Fruit fly (Drosophila melanogaster) whole organism, wandering third instar larva: ENCODE measurements around the gene CG11999.

ENCODE experiments used
- Abd-B ChIP-seq: fragments of >200 bp; optimal IDR thresholded peaks from 2 replicates; lab custom pipeline; 2017; ENCODE audit warnings: missing biosample characterization, missing genetic modification characterization
- CG32264 ChIP-seq: fragments of 200-800 bp; sonication (Bioruptor generic); optimal IDR thresholded peaks from 2 replicates; lab custom pipeline; 2016; ENCODE audit warnings: missing biosample characterization, missing genetic modification characterization
- CG9705 ChIP-seq: fragments of 200-800 bp; sonication (Bioruptor generic); optimal IDR thresholded peaks from 2 replicates; lab custom pipeline; 2018; ENCODE audit warnings: missing biosample characterization, mild to moderate bottlenecking, missing genetic modification characterization
- CrebA ChIP-seq: fragments of 200-800 bp; sonication (Bioruptor generic); optimal IDR thresholded peaks from 2 replicates; lab custom pipeline; 2016; ENCODE audit warnings: missing biosample characterization, mild to moderate bottlenecking, missing genetic modification characterization, borderline replicate concordance
- Dfd ChIP-seq: fragments of >200 bp; optimal IDR thresholded peaks from 2 replicates; lab custom pipeline; 2017; ENCODE audit warnings: missing biosample characterization, missing genetic modification characterization
- Dif ChIP-seq: fragments of 200-275, 200-300 bp; sonication (Bioruptor generic); optimal IDR thresholded peaks from 2 replicates; lab custom pipeline; 2018; ENCODE audit warnings: missing biosample characterization, missing genetic modification characterization; ENCODE audit not compliant: partially characterized antibody
- GATAd ChIP-seq: sonication (Bioruptor generic); optimal IDR thresholded peaks from 2 replicates; lab custom pipeline; 2016; ENCODE audit warnings: missing biosample characterization, missing genetic modification characterization
- HLH106 ChIP-seq: fragments of 200-800 bp; optimal IDR thresholded peaks from 3 replicates; lab custom pipeline; 2019; ENCODE audit warnings: missing biosample characterization, mild to moderate bottlenecking, missing genetic modification characterization, moderate library complexity
- Hnf4 ChIP-seq: fragments of 200-800 bp; sonication (Bioruptor generic); optimal IDR thresholded peaks from 2 replicates; lab custom pipeline; 2016; ENCODE audit warnings: missing biosample characterization, mild to moderate bottlenecking, missing genetic modification characterization
- Hr78 ChIP-seq: fragments of >200 bp; optimal IDR thresholded peaks from 2 replicates; lab custom pipeline; 2017; ENCODE audit warnings: missing biosample characterization, missing genetic modification characterization
- Hr83 ChIP-seq: fragments of 200-300 bp; sonication (Bioruptor generic); optimal IDR thresholded peaks from 2 replicates; lab custom pipeline; 2016; ENCODE audit warnings: missing biosample characterization, mild to moderate bottlenecking, missing genetic modification characterization, moderate library complexity; ENCODE audit not compliant: poor library complexity, severe bottlenecking
- Jra ChIP-seq: sonication (Bioruptor generic); optimal IDR thresholded peaks from 2 replicates; lab custom pipeline; 2016; ENCODE audit warnings: missing biosample characterization, missing genetic modification characterization
- Mio ChIP-seq: sonication (Bioruptor generic); optimal IDR thresholded peaks from 2 replicates; lab custom pipeline; 2016; ENCODE audit warnings: missing biosample characterization, missing genetic modification characterization
- Myc ChIP-seq: fragments of >200 bp; optimal IDR thresholded peaks from 2 replicates; lab custom pipeline; 2017
- N ChIP-seq: fragments of >200 bp; optimal IDR thresholded peaks from 2 replicates; lab custom pipeline; 2018; ENCODE audit warnings: missing biosample characterization, missing external identifiers, missing genetic modification characterization
- OdsH ChIP-seq: fragments of 200-800 bp; sonication (Bioruptor generic); optimal IDR thresholded peaks from 2 replicates; lab custom pipeline; 2016; ENCODE audit warnings: missing biosample characterization, mild to moderate bottlenecking, missing genetic modification characterization
- Rel ChIP-seq, 2 experiments: fragments of 200-800 bp; sonication (Bioruptor generic) in 1 of 2; optimal IDR thresholded peaks; 2 replicates in 1 of 2; 3 replicates in 1 of 2; lab custom pipeline; 2016 to 2019; ENCODE audit warnings: mild to moderate bottlenecking in 2 of 2, missing biosample characterization in 2 of 2, missing genetic modification characterization in 2 of 2, moderate library complexity in 1 of 2
- Sp1 ChIP-seq: fragments of 200-800 bp; sonication (Bioruptor generic); optimal IDR thresholded peaks from 3 replicates; lab custom pipeline; 2019; ENCODE audit warnings: missing biosample characterization, mild to moderate bottlenecking, missing genetic modification characterization, moderate library complexity
- Vsx2 ChIP-seq: fragments of 200-300, 225-300 bp; sonication (Bioruptor generic); optimal IDR thresholded peaks from 2 replicates; lab custom pipeline; 2018; ENCODE audit warnings: missing biosample characterization, missing genetic modification characterization; ENCODE audit not compliant: partially characterized antibody
- br ChIP-seq: fragments of 200-800 bp; sonication (Bioruptor generic); optimal IDR thresholded peaks from 2 replicates; lab custom pipeline; 2016; ENCODE audit warnings: missing biosample characterization, missing genetic modification characterization
- brk ChIP-seq: fragments of 200-800 bp; sonication (Bioruptor generic); optimal IDR thresholded peaks from 2 replicates; lab custom pipeline; 2016; ENCODE audit warnings: missing biosample characterization, mild to moderate bottlenecking, missing genetic modification characterization
- dl ChIP-seq, 2 experiments: fragments of 175-275, 200-275 bp in 1 of 2; fragments of 200-275 bp in 1 of 2; sonication (Bioruptor generic); optimal IDR thresholded peaks; lab custom pipeline; 2018; ENCODE audit warnings: mild to moderate bottlenecking in 2 of 2, missing biosample characterization in 2 of 2, missing genetic modification characterization in 2 of 2, moderate library complexity in 2 of 2; ENCODE audit not compliant: partially characterized antibody in 2 of 2, insufficient read depth in 1 of 2
- dmrt93B ChIP-seq: fragments of 200-800 bp; sonication (Bioruptor generic); optimal IDR thresholded peaks from 2 replicates; lab custom pipeline; 2018; ENCODE audit warnings: missing biosample characterization, mild to moderate bottlenecking, missing genetic modification characterization
- dsf ChIP-seq: sonication (Bioruptor generic); optimal IDR thresholded peaks from 2 replicates; lab custom pipeline; 2016; ENCODE audit warnings: missing biosample characterization, missing genetic modification characterization, borderline replicate concordance
- ey ChIP-seq: fragments of 200-800 bp; sonication (Bioruptor generic); optimal IDR thresholded peaks from 2 replicates; lab custom pipeline; 2016; ENCODE audit warnings: missing biosample characterization, missing genetic modification characterization
- foxo ChIP-seq, 2 experiments: fragments of 200-800 bp; sonication (Bioruptor generic); optimal IDR thresholded peaks; 2 replicates in 1 of 2; 3 replicates in 1 of 2; lab custom pipeline; 2016 to 2017; ENCODE audit warnings: missing biosample characterization in 2 of 2, missing genetic modification characterization in 2 of 2
- fru ChIP-seq: fragments of 200-800 bp; sonication (Bioruptor generic); optimal IDR thresholded peaks from 3 replicates; lab custom pipeline; 2016; ENCODE audit warnings: missing biosample characterization, mild to moderate bottlenecking, missing genetic modification characterization
- h ChIP-seq: fragments of 200-800 bp; sonication (Bioruptor generic); optimal IDR thresholded peaks from 3 replicates; lab custom pipeline; 2016; ENCODE audit warnings: missing biosample characterization, mild to moderate bottlenecking, missing genetic modification characterization
- jim ChIP-seq: fragments of 175-275, 200-325 bp; sonication (Bioruptor generic); optimal IDR thresholded peaks from 2 replicates; lab custom pipeline; 2016; ENCODE audit warnings: missing biosample characterization, mild to moderate bottlenecking, missing genetic modification characterization
- lola ChIP-seq: fragments of >200 bp; optimal IDR thresholded peaks from 2 replicates; lab custom pipeline; 2017; ENCODE audit warnings: missing biosample characterization, missing genetic modification characterization
- pan ChIP-seq: fragments of >200 bp; optimal IDR thresholded peaks from 2 replicates; lab custom pipeline; 2017
- psq ChIP-seq: fragments of 200-800 bp; sonication (Bioruptor generic); optimal IDR thresholded peaks from 3 replicates; lab custom pipeline; 2017; ENCODE audit warnings: missing biosample characterization, mild to moderate bottlenecking, missing genetic modification characterization, moderate library complexity
- rgr ChIP-seq: fragments of 200-800 bp; sonication (Bioruptor generic); optimal IDR thresholded peaks from 3 replicates; lab custom pipeline; 2016; ENCODE audit warnings: missing biosample characterization, mild to moderate bottlenecking, missing genetic modification characterization
- sage ChIP-seq: fragments of 200-800 bp; sonication (Bioruptor generic); optimal IDR thresholded peaks from 2 replicates; lab custom pipeline; 2016; ENCODE audit warnings: missing biosample characterization, mild to moderate bottlenecking, missing genetic modification characterization
- sv ChIP-seq: fragments of 200-800 bp; sonication (Bioruptor generic); optimal IDR thresholded peaks from 3 replicates; lab custom pipeline; 2016; ENCODE audit warnings: missing biosample characterization, missing genetic modification characterization
- tai ChIP-seq: sonication (Bioruptor generic); optimal IDR thresholded peaks from 2 replicates; lab custom pipeline; 2016; ENCODE audit warnings: missing biosample characterization, missing genetic modification characterization
- usp ChIP-seq: fragments of >200 bp; optimal IDR thresholded peaks from 2 replicates; lab custom pipeline; 2017; ENCODE audit warnings: missing biosample characterization, missing genetic modification characterization
- woc ChIP-seq: sonication (Bioruptor generic); optimal IDR thresholded peaks from 2 replicates; lab custom pipeline; 2016; ENCODE audit warnings: missing biosample characterization, mild to moderate bottlenecking, missing genetic modification characterization

The CG11999 gene

DNA sequence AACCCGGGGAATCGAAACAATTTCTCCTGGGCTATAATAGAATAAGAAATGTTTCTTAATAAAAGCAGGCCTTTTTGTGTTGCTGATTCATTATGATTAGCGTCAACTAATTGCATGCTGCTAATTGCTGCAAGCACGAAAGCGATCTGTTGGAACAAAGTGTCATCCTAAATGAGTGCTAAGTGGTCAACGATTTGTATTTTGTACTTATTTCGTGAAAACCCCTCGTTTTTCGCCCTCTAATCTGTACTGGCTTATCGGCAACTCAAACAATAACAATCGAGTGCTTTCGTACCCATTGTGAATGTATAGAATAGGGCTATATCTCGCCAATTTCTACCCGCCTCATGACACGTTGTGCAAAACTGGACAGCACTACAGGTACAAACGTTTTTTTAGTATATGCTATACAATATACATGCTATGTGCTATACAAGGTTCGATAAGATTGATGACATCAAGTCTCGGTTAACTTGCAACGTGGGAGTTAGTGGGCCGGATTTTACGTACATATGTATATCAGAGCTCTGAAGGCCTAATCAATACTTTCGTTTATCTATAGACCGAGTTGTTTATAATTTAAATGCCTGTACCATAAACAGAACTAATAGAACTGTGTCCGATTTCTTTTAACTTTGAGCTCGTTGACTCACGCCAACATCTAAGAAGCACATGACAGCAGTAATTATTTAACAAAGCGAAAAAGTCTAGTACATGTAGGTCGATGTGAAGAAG lies 10.2 kb upstream of the CG11999 start:
- peak; percentile 10 for TF ChIP-seq Sp1 (GFP tag; lab: Kevin White, UChicago)
- no peak for TF ChIP-seq CG9705 (GFP tag; lab: Kevin White, UChicago)
- TF ChIP-seq Rel (GFP tag; optimal IDR thresholded peaks at IDR 0.05; lab: Kevin White, UChicago): no peak
- TF ChIP-seq Rel (tag; optimal IDR thresholded peaks at IDR 0.05; lab: Kevin White, UChicago): peak; percentile 86
- TF ChIP-seq OdsH (GFP tag; lab: Kevin White, UChicago): peak; percentile 13
- TF ChIP-seq rgr (GFP tag; lab: Kevin White, UChicago): peak; percentile 22
- peak; percentile 7 for TF ChIP-seq h
- TF ChIP-seq foxo (GFP tag; optimal IDR thresholded peaks at IDR 0.05; lab: Kevin White, UChicago): no peak

DNA sequence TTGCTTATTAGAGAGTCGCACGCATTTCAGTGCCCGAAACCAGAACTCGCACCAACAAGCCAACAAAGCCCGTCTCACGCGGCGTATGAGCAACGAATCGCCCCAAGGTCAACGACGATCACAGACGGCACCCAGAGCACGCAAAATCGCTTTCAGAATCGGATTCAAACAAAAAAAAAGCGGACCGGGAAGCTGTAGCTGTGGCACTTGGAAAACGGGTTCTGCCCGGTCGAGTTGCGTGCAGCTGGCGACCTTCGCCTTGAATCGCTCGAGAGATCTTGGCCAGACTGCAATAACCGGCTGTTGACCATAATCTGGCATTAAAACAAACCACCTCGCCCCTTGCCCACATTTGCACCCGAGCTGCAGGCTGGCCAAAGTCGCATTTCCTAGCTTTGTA lies 8.9 kb upstream of the CG11999 start:
- TF ChIP-seq psq (GFP tag; lab: Kevin White, UChicago) (peak; percentile 12), GATAd (GFP tag; lab: Kevin White, UChicago) (no peak), Hr78 (no peak), Dif (GFP tag; lab: Kevin White, UChicago) (peak; percentile 73), HLH106 (tag; lab: Kevin White, UChicago) (no peak), dmrt93B (no peak), Rel (GFP tag; optimal IDR thresholded peaks at IDR 0.05; lab: Kevin White, UChicago) (no peak), Rel (tag; optimal IDR thresholded peaks at IDR 0.05; lab: Kevin White, UChicago) (no peak), rgr (GFP tag; lab: Kevin White, UChicago) (peak; percentile 20), CG9705 (GFP tag; lab: Kevin White, UChicago) (no peak), OdsH (GFP tag; lab: Kevin White, UChicago) (no peak), Hnf4 (no peak), sv (no peak), brk (GFP tag; lab: Kevin White, UChicago) (no peak), Vsx2 (GFP tag; lab: Kevin White, UChicago) (peak; percentile 73), Jra (no peak), Abd-B (GFP tag; lab: Kevin White, UChicago) (no peak), dl (GFP tag; optimal IDR thresholded peaks at IDR 0.05; lab: Kevin White, UChicago; ENCODE audit: insufficient read depth in 1 of 2, partially characterized antibody in 2 of 2) (no peak), Dfd (GFP tag; lab: Kevin White, UChicago) (no peak), br (GFP tag; lab: Kevin White, UChicago) (no peak), CG32264 (no peak)

DNA sequence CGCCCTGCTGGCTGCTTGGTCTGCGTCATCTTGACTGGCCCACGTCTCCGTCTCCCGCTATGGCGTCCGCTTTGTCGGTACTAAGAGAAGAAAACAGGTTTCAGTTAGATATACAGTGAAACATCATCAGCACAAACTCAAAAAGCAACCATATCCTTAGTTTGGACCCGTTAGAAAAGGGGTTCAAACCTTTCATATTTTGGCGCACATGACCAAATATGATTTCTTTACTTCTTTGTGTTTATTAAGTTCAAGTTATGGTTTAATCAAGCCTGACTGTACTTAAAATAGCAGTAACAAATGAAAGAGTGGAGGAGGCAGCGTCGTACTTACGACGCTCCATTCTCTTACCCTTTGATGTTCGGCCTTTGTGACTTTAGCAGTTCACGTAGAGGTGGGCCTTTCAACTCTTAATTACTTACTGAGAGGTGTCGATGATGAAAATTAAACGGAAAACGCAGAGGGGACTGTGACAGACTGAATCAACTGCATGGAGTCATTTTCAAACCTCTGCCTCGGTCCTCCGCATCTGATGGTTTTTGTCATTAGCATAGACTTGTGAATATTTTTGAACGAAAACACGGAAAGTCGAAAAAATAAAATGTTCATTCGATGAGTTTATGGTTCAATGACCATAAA lies 7.3 kb upstream of the CG11999 start:
- TF ChIP-seq lola (GFP tag; lab: Kevin White, UChicago) (no peak), dl (GFP tag; optimal IDR thresholded peaks at IDR 0.05; lab: Kevin White, UChicago; ENCODE audit: insufficient read depth in 1 of 2, partially characterized antibody in 2 of 2) (no peak), dmrt93B (no peak), dsf (GFP tag; lab: Kevin White, UChicago) (peak; percentile 8), Vsx2 (GFP tag; lab: Kevin White, UChicago) (no peak), HLH106 (tag; lab: Kevin White, UChicago) (peak; percentile 88), Dfd (GFP tag; lab: Kevin White, UChicago) (no peak), fru (GFP tag; lab: Kevin White, UChicago) (peak; percentile 94), Jra (peak; percentile 83), CG9705 (GFP tag; lab: Kevin White, UChicago) (peak; percentile 43), Dif (GFP tag; lab: Kevin White, UChicago) (no peak), ey (peak; percentile 96), Rel (GFP tag; optimal IDR thresholded peaks at IDR 0.05; lab: Kevin White, UChicago) (peak; percentile 39), Rel (tag; optimal IDR thresholded peaks at IDR 0.05; lab: Kevin White, UChicago) (peak; percentile 23), Hr78 (no peak), tai (GFP tag; lab: Kevin White, UChicago) (no peak), foxo (GFP tag; optimal IDR thresholded peaks at IDR 0.05; lab: Kevin White, UChicago) (peak; percentile 45 to 96), sage (GFP tag; lab: Kevin White, UChicago) (peak; percentile 88), Abd-B (GFP tag; lab: Kevin White, UChicago) (no peak), N (GFP tag; lab: Kevin White, UChicago) (no peak), CrebA (GFP tag; lab: Kevin White, UChicago) (no peak), br (GFP tag; lab: Kevin White, UChicago) (peak; percentile 96), Myc (lab: Kevin White, UChicago) (no peak), sv (peak; percentile 69), rgr (GFP tag; lab: Kevin White, UChicago) (peak; percentile 95), pan (lab: Kevin White, UChicago) (no peak), woc (GFP tag; lab: Kevin White, UChicago) (peak; percentile 94), h (peak; percentile 97), usp (GFP tag; lab: Kevin White, UChicago) (no peak), GATAd (GFP tag; lab: Kevin White, UChicago) (no peak), Hr83 (GFP tag; lab: Kevin White, UChicago) (no peak), OdsH (GFP tag; lab: Kevin White, UChicago) (peak; percentile 96), Mio (peak; percentile 66), CG32264 (peak; percentile 93), Hnf4 (peak; percentile 96), brk (GFP tag; lab: Kevin White, UChicago) (no peak), psq (GFP tag; lab: Kevin White, UChicago) (peak; percentile 86), jim (GFP tag; lab: Kevin White, UChicago) (no peak), Sp1 (GFP tag; lab: Kevin White, UChicago) (peak; percentile 86)
